Worm (Caenorhabditis elegans) whole organism, L4/young adult: Measurements from ENCODE around the gene Y108G3AL.2.

ENCODE experiments used
- W03F9.2 ChIP-seq: fragments of 150-350 bp; optimal IDR thresholded peaks from 2 replicates; lab custom pipeline; 2014; ENCODE audit warnings: missing biosample characterization, missing genetic modification characterization
- dao-5 ChIP-seq: sonication (generic microtip); optimal IDR thresholded peaks from 2 replicates; lab custom pipeline; 2016; ENCODE audit warnings: missing genotype, missing genetic modification characterization, moderate library complexity, missing compliant biosample characterization
- him-1 ChIP-seq: sonication (generic microtip); optimal IDR thresholded peaks from 2 replicates; lab custom pipeline; 2016; ENCODE audit warnings: missing genotype, missing genetic modification reagents, missing genetic modification characterization, missing compliant biosample characterization

The Y108G3AL.2 gene

DNA sequence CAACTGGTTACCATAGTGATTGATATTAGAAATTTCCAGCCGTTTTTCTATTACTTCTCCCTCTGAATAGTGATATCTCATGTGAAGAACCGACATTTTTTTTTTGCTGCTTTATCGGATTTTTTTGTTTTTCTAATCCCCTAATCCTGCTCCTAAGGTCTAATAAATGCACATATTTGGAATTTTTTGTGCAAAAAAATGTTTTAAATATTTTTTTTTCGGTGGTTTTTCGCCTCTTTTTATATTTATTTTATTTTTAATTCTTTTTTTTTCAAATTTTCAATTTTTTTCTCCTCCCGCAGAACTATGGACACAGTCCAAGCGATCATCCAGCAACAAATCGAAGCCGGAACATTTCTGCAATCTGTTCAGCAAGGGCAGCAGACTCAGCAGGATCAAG lies at the start of gene Y108G3AL.2:
TSS of gene Y108G3AL.2 (plus strand) at position 301 of the 400 bp plus-strand sequence.
- TF ChIP-seq dao-5 (tag; lab: Kevin White, UChicago) (no peak), W03F9.2 (no peak), him-1 (tag; lab: Kevin White, UChicago) (no peak)

DNA sequence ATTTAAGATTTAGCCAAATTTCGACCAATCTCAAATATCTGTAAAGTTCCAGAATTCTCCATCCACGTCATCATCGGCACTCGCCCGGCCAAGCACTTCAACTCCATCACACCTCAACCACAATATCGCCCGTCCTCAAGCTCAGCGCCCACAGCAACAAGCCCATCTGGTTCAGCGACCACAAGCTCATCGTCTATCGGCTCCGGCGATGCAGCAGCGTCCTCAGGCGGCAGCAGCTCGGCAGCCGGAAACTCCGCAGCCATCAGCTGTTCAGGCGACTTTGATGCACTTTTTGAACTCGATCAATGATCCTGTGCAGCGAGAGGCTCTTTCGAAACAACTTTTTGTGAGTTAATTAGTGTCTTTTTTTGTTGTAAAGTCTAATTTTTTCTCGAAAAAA lies 49.5 kb upstream of the Y108G3AL.2 start:
- TF ChIP-seq him-1 (tag; lab: Kevin White, UChicago) = no peak
- TF ChIP-seq dao-5 (tag; lab: Kevin White, UChicago) = no peak
- TF ChIP-seq W03F9.2 = no peak

DNA sequence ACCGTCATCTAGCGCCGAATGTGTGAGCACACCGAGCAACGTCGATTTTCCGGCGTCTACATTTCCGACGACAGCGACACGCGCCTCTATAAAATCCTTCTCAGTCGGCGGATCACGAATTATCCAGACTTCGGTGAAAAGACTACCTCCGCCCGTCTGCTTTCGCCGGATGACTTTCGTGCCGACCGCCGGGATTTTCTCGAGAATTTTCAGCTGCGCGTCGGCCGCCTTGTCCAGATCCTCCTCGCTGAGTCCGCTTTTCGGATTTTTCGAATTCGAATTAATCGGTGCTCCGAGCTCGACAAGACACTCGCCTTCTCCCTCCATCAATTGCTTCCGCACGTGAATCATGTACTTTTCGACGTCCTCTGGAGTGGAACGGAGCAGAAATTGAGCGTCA lies 44.5 kb upstream of the Y108G3AL.2 start:
- TF ChIP-seq him-1 (tag; lab: Kevin White, UChicago) = no peak
- TF ChIP-seq W03F9.2 = no peak
- TF ChIP-seq dao-5 (tag; lab: Kevin White, UChicago) = no peak

DNA sequence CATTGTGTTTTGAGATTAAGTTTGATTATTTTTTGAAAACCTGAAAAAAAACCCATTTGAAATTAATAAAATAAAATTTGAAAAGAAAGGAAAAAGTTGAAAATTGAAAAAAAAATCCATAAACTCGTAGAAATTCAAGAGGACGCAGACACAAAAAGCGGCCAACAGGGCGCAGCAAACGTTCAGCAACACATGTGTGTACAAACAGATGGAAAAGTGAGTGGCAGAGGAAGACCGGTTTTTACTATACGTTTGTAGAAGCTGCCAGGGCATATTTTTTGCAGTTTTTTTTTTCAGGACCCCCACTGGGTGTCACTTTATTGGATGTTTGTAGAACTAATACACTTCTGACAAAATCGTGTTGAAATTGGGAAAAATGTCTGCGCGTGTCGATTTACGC lies 44.0 kb upstream of the Y108G3AL.2 start, which contains the start of gene cgp-1:
TSS of gene cgp-1 (minus strand) at position 40 of the 400 bp plus-strand sequence.
- no peak for TF ChIP-seq dao-5 (tag; lab: Kevin White, UChicago)
- no peak for TF ChIP-seq him-1 (tag; lab: Kevin White, UChicago)
- peak; percentile 91 for TF ChIP-seq W03F9.2

DNA sequence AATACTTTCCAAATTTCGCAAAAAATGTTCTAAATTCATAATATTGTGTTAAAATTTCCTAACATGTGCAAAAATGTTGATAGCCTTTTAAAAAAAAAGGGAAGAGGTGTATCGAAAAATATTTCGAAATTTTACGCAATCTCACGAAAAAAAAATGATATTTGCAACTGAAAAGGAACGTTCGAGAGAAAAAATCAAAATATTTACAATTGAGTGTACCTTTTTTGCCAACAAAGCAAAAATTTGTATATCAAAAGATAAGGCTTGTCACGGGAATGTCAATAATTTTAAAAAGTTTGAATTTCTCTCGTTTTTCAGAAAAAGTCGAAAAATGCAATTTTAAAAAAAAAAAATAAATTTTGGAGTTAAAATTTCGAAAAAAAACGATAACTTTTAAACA lies 43.3 kb upstream of the Y108G3AL.2 start:
- TF ChIP-seq dao-5 (tag; lab: Kevin White, UChicago) (no peak), him-1 (tag; lab: Kevin White, UChicago) (no peak), W03F9.2 (peak; percentile 93)

DNA sequence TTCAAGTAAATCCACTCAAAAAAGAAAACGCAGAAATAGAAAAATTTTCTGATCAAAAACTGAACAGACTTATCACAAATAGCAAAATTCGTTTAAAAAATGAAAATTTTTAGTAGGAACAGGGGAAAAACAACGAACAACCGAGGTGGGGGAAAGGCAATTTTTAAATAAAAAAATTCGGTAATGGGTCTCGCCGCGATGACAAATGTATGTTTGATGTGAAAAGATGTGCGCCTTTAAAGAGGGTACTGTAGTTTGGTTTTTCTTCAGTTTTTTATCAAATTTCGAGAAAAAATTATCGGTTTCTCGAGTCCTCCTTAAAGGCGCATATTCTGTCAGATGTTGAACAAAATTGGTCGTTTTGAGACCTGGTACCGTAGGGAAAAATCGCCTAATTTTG lies 42.9 kb upstream of the Y108G3AL.2 start:
- TF ChIP-seq dao-5 (tag; lab: Kevin White, UChicago) (no peak), W03F9.2 (peak; percentile 41)

DNA sequence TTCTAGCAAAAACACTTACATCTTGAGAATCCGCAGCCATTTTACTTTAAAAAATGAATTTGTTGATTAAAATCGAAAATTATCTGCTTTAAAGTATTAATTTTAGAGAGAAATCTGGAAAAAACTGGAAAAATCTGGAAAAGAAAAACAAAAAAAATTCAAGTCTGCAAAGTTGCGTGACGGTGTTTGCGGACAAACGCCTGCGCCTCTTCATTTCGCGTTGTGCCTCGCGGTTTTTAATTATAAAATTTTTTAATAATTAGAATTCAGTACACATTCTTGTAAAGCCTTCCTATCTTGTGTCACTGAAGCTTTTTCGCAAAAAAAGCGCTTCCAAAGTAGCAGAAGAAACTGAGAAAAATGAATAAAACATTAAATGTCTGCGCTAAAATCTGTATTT lies 40.2 kb upstream of the Y108G3AL.2 start, which contains the start of gene W03F9.1:
TSS of gene W03F9.1 (minus strand) at position 109 of the 400 bp plus-strand sequence.
- no peak for TF ChIP-seq dao-5 (tag; lab: Kevin White, UChicago)
- TF ChIP-seq W03F9.2 = peak; percentile 99
- TF ChIP-seq him-1 (tag; lab: Kevin White, UChicago) = no peak

DNA sequence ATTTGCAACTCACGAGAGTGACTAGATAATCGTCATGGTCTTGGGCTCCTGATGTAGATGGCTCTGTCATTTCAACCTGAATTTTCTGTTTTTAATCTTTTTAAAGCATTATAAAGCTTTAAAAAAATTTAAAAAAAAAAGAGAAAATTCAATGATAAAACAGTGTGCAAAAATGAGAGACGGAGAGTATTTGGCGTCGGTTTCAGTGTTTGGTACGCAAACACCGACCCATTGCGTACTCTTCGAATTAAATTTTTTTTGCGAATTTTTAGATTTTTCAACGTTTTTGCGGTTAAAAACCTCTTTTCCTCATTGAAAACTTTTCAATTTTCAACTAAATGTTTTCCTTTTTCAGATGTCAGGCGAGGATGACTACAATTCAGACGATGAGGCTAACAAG lies 38.9 kb upstream of the Y108G3AL.2 start, which contains the start of the genes W03F9.2 and sftb-2:
TSS of gene W03F9.2 (minus strand) at position 153 of the 400 bp plus-strand sequence.
TSS of gene sftb-2 (plus strand) at position 356 of the 400 bp plus-strand sequence.
- no peak for TF ChIP-seq dao-5 (tag; lab: Kevin White, UChicago)
- no peak for TF ChIP-seq him-1 (tag; lab: Kevin White, UChicago)
- peak; percentile 94 for TF ChIP-seq W03F9.2

DNA sequence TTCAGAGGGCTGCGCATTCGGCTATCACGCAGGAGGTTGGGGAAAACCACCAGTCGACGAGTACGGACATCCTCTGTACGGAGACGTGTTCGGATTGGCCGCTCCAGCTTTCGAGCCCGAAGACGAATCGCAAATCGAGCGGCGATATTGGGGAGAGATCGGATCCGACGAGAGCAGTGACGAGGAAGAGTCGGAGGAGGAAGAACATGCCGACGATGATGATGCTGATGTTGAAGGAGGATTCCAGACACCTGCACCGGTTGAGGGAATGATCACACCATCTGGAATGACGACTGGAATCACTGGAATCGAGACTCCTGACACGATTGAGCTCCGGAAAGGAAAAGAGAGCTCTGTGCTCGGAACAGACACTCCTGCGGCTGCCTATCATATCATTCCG lies 36.6 kb upstream of the Y108G3AL.2 start:
- no peak for TF ChIP-seq him-1 (tag; lab: Kevin White, UChicago)
- TF ChIP-seq W03F9.2 = no peak

DNA sequence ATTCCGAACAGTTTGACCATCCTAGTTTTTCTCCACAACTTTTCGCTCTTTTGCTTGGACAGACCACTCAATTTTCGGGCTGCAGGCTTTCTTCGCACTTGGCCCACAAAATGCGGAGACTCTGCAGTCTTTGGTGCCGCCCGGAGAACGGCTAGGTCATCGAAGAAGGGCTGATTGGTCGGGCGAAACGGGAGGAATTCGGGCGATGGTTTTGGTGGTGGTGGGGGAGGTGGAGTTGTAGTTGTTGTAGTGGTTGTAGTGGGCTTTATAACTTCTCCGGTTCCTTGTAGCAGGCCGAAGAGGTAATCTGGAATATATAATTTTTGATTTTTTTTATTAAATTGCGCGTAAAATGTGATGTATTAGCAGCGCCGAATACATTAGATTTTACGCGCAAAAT lies 29.1 kb upstream of the Y108G3AL.2 start:
- no peak for TF ChIP-seq W03F9.2
- no peak for TF ChIP-seq him-1 (tag; lab: Kevin White, UChicago)
- no peak for TF ChIP-seq dao-5 (tag; lab: Kevin White, UChicago)

DNA sequence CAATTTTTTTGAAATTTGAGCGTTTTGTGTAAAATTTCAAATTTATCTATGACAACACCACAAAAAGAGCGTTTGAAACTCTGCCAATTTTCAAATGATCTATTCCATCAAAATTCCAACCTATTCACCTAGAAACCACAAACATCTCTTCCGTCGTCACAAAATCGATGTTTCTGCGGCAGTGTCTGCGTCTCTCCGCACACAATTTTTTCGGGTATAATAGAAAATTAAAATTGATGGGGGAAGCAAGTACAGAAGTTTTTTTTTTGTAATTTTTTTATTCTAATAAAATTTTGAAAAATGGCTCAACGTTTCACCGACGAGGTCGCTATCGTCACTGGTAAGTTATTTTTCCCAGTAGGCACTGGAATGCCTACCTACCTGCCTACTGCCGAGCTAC lies 28.2 kb upstream of the Y108G3AL.2 start, which contains the start of gene W03F9.9:
TSS of gene W03F9.9 (plus strand) at position 301 of the 400 bp plus-strand sequence.
- no peak for TF ChIP-seq dao-5 (tag; lab: Kevin White, UChicago)
- no peak for TF ChIP-seq W03F9.2
- TF ChIP-seq him-1 (tag; lab: Kevin White, UChicago) = no peak

DNA sequence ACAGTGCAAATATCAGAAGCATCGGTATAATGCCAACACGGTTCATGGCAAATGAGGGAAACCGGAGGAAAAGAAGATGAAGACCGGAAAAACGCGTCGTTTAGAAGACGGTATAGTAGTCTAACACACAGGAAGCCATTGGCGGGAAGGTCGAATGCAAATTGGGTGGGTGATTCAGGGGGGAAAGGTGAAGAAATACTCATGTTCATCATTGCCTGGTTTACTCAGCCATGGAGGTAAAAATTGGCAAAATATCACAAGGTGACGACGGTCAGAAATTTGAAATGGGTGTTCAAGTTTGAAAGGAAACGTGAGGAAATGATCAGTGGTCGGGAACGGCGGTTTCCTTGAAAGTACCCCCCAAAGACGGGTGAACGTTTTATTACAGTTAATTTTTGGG lies 25.5 kb upstream of the Y108G3AL.2 start, which contains the start of gene W03F9.11:
TSS of gene W03F9.11 (minus strand) at position 101 of the 400 bp plus-strand sequence.
- no peak for TF ChIP-seq dao-5 (tag; lab: Kevin White, UChicago)
- no peak for TF ChIP-seq W03F9.2
- no peak for TF ChIP-seq him-1 (tag; lab: Kevin White, UChicago)

DNA sequence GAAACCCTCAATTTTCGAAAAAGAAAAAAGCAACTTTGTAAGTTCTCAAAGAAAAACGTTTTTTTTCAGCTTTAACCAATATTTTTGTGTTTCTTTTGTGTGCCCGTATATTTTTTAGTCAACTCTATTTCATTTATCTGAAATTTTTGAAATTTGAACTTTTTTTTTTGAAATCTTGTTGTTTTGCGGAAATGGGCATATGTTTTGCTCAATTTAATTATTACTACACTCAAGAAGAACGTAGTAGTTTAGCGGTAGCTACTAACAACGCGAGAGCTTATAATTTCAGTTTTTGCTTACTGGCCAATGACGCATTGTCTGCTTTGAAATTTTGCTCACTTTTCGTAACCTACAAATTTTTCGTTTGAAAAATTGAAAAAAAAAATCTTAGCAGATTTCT lies 22.0 kb upstream of the Y108G3AL.2 start, which contains the start of gene srh-82:
TSS of gene srh-82 (plus strand) at position 301 of the 400 bp plus-strand sequence.
- TF ChIP-seq dao-5 (tag; lab: Kevin White, UChicago) (no peak), him-1 (tag; lab: Kevin White, UChicago) (no peak), W03F9.2 (no peak)

DNA sequence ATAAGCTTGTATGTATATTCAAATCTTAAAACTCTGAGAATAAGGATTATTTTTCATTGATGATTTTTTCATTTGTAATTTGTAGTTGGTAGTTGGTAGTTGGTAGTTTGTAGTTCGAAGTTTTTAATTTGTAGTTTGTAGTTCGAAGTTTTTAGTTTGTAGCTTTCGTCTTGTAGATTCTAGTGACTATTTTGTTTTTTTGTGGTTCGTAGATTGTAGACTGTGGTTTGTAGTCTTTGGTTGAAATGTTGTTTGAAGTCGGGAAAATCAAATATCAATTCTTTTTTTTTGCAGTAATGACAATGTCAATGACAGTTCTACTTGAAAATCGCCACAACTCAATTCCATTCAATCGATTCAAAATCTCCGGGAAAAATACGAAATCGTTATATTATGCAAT lies 21.1 kb upstream of the Y108G3AL.2 start:
- TF ChIP-seq dao-5 (tag; lab: Kevin White, UChicago) (no peak), him-1 (tag; lab: Kevin White, UChicago) (no peak), W03F9.2 (no peak)

DNA sequence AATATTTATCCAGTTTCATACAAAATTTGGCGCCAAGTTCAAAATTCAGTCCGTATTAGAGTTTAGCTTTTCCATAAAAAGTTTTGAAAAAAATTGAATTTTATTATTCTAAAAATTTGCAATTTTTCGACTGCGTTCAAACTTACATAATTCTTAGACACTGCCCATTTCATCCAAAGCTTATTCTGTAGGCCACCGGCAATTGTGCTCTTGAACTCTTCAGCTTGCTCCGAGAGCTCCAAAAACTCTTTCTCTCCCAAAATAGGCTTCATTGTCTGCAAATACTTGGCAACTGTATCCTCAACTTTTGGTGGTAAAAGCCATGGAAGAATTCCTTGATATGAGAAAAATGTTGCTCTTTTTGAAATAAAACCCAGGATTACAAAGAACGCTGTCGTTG lies 16.7 kb upstream of the Y108G3AL.2 start:
- TF ChIP-seq him-1 (tag; lab: Kevin White, UChicago) = no peak
- TF ChIP-seq dao-5 (tag; lab: Kevin White, UChicago) = no peak
- TF ChIP-seq W03F9.2 = no peak
